Worm (Caenorhabditis elegans) whole organism, early embryonic: Measurements from ENCODE around the gene ZK1098.6.

Experiments
- F13C5.2 ChIP-seq: sonication (generic microtip); optimal IDR thresholded peaks from 2 replicates; lab custom pipeline; 2017; ENCODE audit warnings: mild to moderate bottlenecking, missing genetic modification characterization, inconsistent platforms, missing compliant biosample characterization
- ama-1 ChIP-seq: fragments of 150-350 bp; optimal IDR thresholded peaks from 2 replicates; lab custom pipeline; 2014
- ceh-13 ChIP-seq: fragments of 200-800 bp; sonication (Bioruptor generic); optimal IDR thresholded peaks from 2 replicates; lab custom pipeline; 2018; ENCODE audit warnings: mild to moderate bottlenecking, missing genetic modification characterization, missing compliant biosample characterization
- ceh-36 ChIP-seq: sonication (generic microtip); optimal IDR thresholded peaks from 2 replicates; lab custom pipeline; 2016; ENCODE audit warnings: missing genetic modification characterization, inconsistent platforms, missing compliant biosample characterization
- ets-7 ChIP-seq: sonication (generic microtip); optimal IDR thresholded peaks from 2 replicates; lab custom pipeline; 2016; ENCODE audit warnings: missing genotype, missing genetic modification characterization, missing compliant biosample characterization
- hmbx-1 ChIP-seq: sonication (generic microtip); optimal IDR thresholded peaks from 2 replicates; lab custom pipeline; 2016; ENCODE audit warnings: mild to moderate bottlenecking, missing genetic modification characterization, missing compliant biosample characterization
- sea-1 ChIP-seq: fragments of 200-800 bp; sonication (Bioruptor generic); conservative IDR thresholded peaks from 2 replicates; pipeline ENCODE4 v1.3.6; 2022; ENCODE audit warnings: missing genetic modification characterization, missing compliant biosample characterization
- tbx-11 ChIP-seq: fragments of 200-800 bp; sonication (Bioruptor generic); IDR thresholded peaks from 2 replicates; pipeline ENCODE4 v1.3.6; 2022; ENCODE audit warnings: missing genetic modification characterization, missing compliant biosample characterization
- tbx-37 ChIP-seq: fragments of 200-800 bp; sonication (Bioruptor generic); conservative IDR thresholded peaks from 2 replicates; pipeline ENCODE4 v1.3.6; 2022; ENCODE audit warnings: missing genetic modification reagents, missing genetic modification characterization, missing compliant biosample characterization

- TF ChIP-seq sea-1 (no peak), ceh-13 (no peak), tbx-37 (GFP tag; lab: Robert Waterston, UW) (no peak), F13C5.2 (tag; lab: Kevin White, UChicago) (no peak), ama-1 (lab: Kevin White, UChicago) (no peak), hmbx-1 (no peak), tbx-11 (GFP tag; lab: Robert Waterston, UW) (no peak), ets-7 (tag; lab: Kevin White, UChicago) (no peak), ceh-36 (tag; lab: Kevin White, UChicago) (no peak)
These were observed 29.3 kb downstream of the ZK1098.6 start, which contains the start of gene ZK1098.11 for ce11 chrIII:9556300-9556699.
